Fruit fly (Drosophila melanogaster) whole organism, adult: ENCODE data around the gene CG46520.
"Not testable (repeated sequence)": the region's sequence is repeated elsewhere in the genome, so short reads cannot be mapped to it uniquely, and the experiment has no call there.

ENCODE experiments used
- CG11617 ChIP-seq: fragments of 200-800 bp; sonication (Bioruptor generic); optimal IDR thresholded peaks from 2 replicates; lab custom pipeline; 2017; ENCODE audit warnings: mild to moderate bottlenecking, missing biosample characterization, missing genetic modification reagents, missing genetic modification characterization
- CG14711 ChIP-seq: fragments of 200-800 bp; sonication (Bioruptor generic); optimal IDR thresholded peaks from 2 replicates; lab custom pipeline; 2018; ENCODE audit warnings: missing biosample characterization, mild to moderate bottlenecking, missing genetic modification characterization, moderate library complexity
- CG1620 ChIP-seq: fragments of 200-800 bp; sonication (Bioruptor generic); optimal IDR thresholded peaks from 2 replicates; lab custom pipeline; 2016; ENCODE audit warnings: missing biosample characterization, missing genetic modification characterization
- CG33017 ChIP-seq: fragments of 200-800 bp; sonication (Bioruptor generic); optimal IDR thresholded peaks from 2 replicates; lab custom pipeline; 2018; ENCODE audit warnings: missing biosample characterization, mild to moderate bottlenecking, missing genetic modification characterization, moderate library complexity
- CG7045 ChIP-seq: fragments of 200-800 bp; sonication (Bioruptor generic); optimal IDR thresholded peaks from 2 replicates; lab custom pipeline; 2017; ENCODE audit warnings: missing biosample characterization, mild to moderate bottlenecking, missing genetic modification characterization
- CG7101 ChIP-seq: fragments of 200-800 bp; sonication (Bioruptor generic); optimal IDR thresholded peaks from 2 replicates; lab custom pipeline; 2018; ENCODE audit warnings: missing biosample characterization, mild to moderate bottlenecking, missing genetic modification characterization, moderate library complexity
- Clk ChIP-seq: fragments of 200-800 bp; sonication (Bioruptor generic); optimal IDR thresholded peaks from 2 replicates; lab custom pipeline; 2017; ENCODE audit warnings: missing biosample characterization, missing genetic modification characterization
- bab1 ChIP-seq: fragments of 200-800 bp; sonication (Bioruptor generic); optimal IDR thresholded peaks from 3 replicates; lab custom pipeline; 2019; ENCODE audit warnings: missing biosample characterization, mild to moderate bottlenecking, missing genetic modification characterization, moderate library complexity
- cnc ChIP-seq, 2 experiments: fragments of >200 bp; optimal IDR thresholded peaks; 2 replicates each; lab custom pipeline; 2017
- kay ChIP-seq: fragments of 200-800 bp; sonication (Bioruptor generic); peaks from one replicate; lab custom pipeline; 2016; ENCODE audit warnings: missing biosample characterization, missing genetic modification characterization, borderline replicate concordance
- pad ChIP-seq: fragments of 200-800 bp; sonication (Bioruptor generic); optimal IDR thresholded peaks from 3 replicates; lab custom pipeline; 2017; ENCODE audit warnings: missing biosample characterization, missing genetic modification characterization, mild to moderate bottlenecking, moderate library complexity, missing genetic modification reagents
- tj ChIP-seq: fragments of 200-800 bp; sonication (Bioruptor generic); optimal IDR thresholded peaks from 3 replicates; lab custom pipeline; 2017; ENCODE audit warnings: missing biosample characterization, mild to moderate bottlenecking, missing genetic modification characterization, moderate library complexity

dm6 chrX:22231270-22231669 is 5.1 kb upstream of the CG46520 start, which contains the start of gene CG46519:
- TF ChIP-seq CG1620; CG7045 (GFP tag; lab: Kevin White, UChicago); CG11617 (GFP tag; lab: Kevin White, UChicago); bab1 (GFP tag; lab: Kevin White, UChicago); CG33017 (tag; lab: Kevin White, UChicago); CG7101 (tag; lab: Kevin White, UChicago); CG14711; kay (GFP tag; lab: Kevin White, UChicago); Clk (GFP tag; lab: Kevin White, UChicago); pad (GFP tag; lab: Kevin White, UChicago); tj (GFP tag; lab: Kevin White, UChicago); cnc (optimal IDR thresholded peaks at IDR 0.05; lab: Kevin White, UChicago): not testable (repeated sequence)
